Fruit fly (Drosophila melanogaster) whole organism, pupa: ENCODE data around the gene CG3982.

ENCODE experiments used
- CG10348 ChIP-seq: fragments of 200-800 bp; sonication (Bioruptor generic); IDR thresholded peaks from 2 replicates; pipeline ENCODE4 v1.3.6; 2022; ENCODE audit warnings: missing biosample characterization, missing genetic modification characterization
- CG12605 ChIP-seq: fragments of 200-800 bp; sonication (Bioruptor generic); IDR thresholded peaks from 2 replicates; pipeline ENCODE4 v1.3.6; 2022; ENCODE audit warnings: missing biosample characterization, missing genetic modification characterization
- CG13204 ChIP-seq: fragments of 200-800 bp; sonication (Bioruptor generic); optimal IDR thresholded peaks from 2 replicates; lab custom pipeline; 2018; ENCODE audit warnings: missing biosample characterization, mild to moderate bottlenecking, missing genetic modification characterization, moderate library complexity
- CG14655 ChIP-seq: fragments of 200-800 bp; sonication (Bioruptor generic); optimal IDR thresholded peaks from 3 replicates; lab custom pipeline; 2017; ENCODE audit warnings: mild to moderate bottlenecking, missing biosample characterization, missing genetic modification reagents, missing genetic modification characterization
- CG15710 ChIP-seq: fragments of 200-800 bp; sonication (Bioruptor generic); optimal IDR thresholded peaks from 2 replicates; lab custom pipeline; 2018; ENCODE audit warnings: missing biosample characterization, mild to moderate bottlenecking, missing genetic modification characterization, moderate library complexity
- CG17806 ChIP-seq: fragments of 200-800 bp; sonication (Bioruptor generic); optimal IDR thresholded peaks from 2 replicates; lab custom pipeline; 2018; ENCODE audit warnings: missing biosample characterization, mild to moderate bottlenecking, missing genetic modification characterization, moderate library complexity
- CG32121 ChIP-seq: fragments of 200-800 bp; sonication (Bioruptor generic); IDR thresholded peaks from 2 replicates; pipeline ENCODE4 v1.3.6; 2022; ENCODE audit warnings: missing biosample characterization, missing genetic modification characterization
- CG34367 ChIP-seq: fragments of 200-800 bp; sonication (Bioruptor generic); optimal IDR thresholded peaks from 2 replicates; lab custom pipeline; 2018; ENCODE audit warnings: missing biosample characterization, mild to moderate bottlenecking, missing genetic modification characterization
- CG4496 ChIP-seq: fragments of 200-800 bp; sonication (Bioruptor generic); IDR thresholded peaks from 3 replicates; pipeline ENCODE4 v1.3.6; 2022; ENCODE audit warnings: missing biosample characterization, missing genetic modification characterization
- CG8159 ChIP-seq: fragments of 200-800 bp; sonication (Bioruptor generic); optimal IDR thresholded peaks from 3 replicates; lab custom pipeline; 2018; ENCODE audit warnings: missing biosample characterization, mild to moderate bottlenecking, missing genetic modification characterization, moderate library complexity
- CG8301 ChIP-seq: fragments of 200-800 bp; sonication (Bioruptor generic); optimal IDR thresholded peaks from 2 replicates; lab custom pipeline; 2018; ENCODE audit warnings: missing biosample characterization, mild to moderate bottlenecking, missing genetic modification characterization
- CG9948 ChIP-seq: fragments of 200-800 bp; sonication (Bioruptor generic); optimal IDR thresholded peaks from 2 replicates; lab custom pipeline; 2018; ENCODE audit warnings: missing biosample characterization, mild to moderate bottlenecking, missing genetic modification characterization, moderate library complexity
- D1 ChIP-seq: fragments of 200-800 bp; sonication (Bioruptor generic); optimal IDR thresholded peaks from 2 replicates; lab custom pipeline; 2018; ENCODE audit warnings: missing biosample characterization, mild to moderate bottlenecking, missing genetic modification characterization, moderate library complexity
- EcR ChIP-seq: fragments of 200-800 bp; sonication (Bioruptor generic); optimal IDR thresholded peaks from 3 replicates; lab custom pipeline; 2019; ENCODE audit warnings: missing biosample characterization, missing genetic modification characterization, mild to moderate bottlenecking, moderate library complexity, missing genetic modification reagents
- Ets98B ChIP-seq: fragments of 200-800 bp; sonication (Bioruptor generic); IDR thresholded peaks from 2 replicates; pipeline ENCODE4 v1.3.6; 2022; ENCODE audit warnings: missing biosample characterization, missing genetic modification characterization
- Pif1A ChIP-seq: fragments of 200-800 bp; sonication (Bioruptor generic); optimal IDR thresholded peaks from 3 replicates; lab custom pipeline; 2016; ENCODE audit warnings: missing biosample characterization, missing genetic modification characterization
- Pif1B ChIP-seq: fragments of 200-800 bp; sonication (Bioruptor generic); optimal IDR thresholded peaks from 3 replicates; lab custom pipeline; 2016; ENCODE audit warnings: missing biosample characterization, missing genetic modification characterization
- Snoo ChIP-seq: fragments of 200-800 bp; sonication (Bioruptor generic); optimal IDR thresholded peaks from 3 replicates; lab custom pipeline; 2017; ENCODE audit warnings: missing biosample characterization, mild to moderate bottlenecking, missing genetic modification characterization, inconsistent platforms
- fd96Ca ChIP-seq: fragments of 200-800 bp; sonication (Bioruptor generic); IDR thresholded peaks from 3 replicates; pipeline ENCODE4 v1.3.6; 2022; ENCODE audit warnings: missing biosample characterization, missing genetic modification characterization
- gl ChIP-seq: fragments of 200-800 bp; sonication (Bioruptor generic); optimal IDR thresholded peaks from 2 replicates; lab custom pipeline; 2018; ENCODE audit warnings: missing biosample characterization, mild to moderate bottlenecking, missing genetic modification characterization
- rn ChIP-seq: fragments of 200-800 bp; sonication (Bioruptor generic); IDR thresholded peaks from 2 replicates; pipeline ENCODE4 v1.3.6; 2022; ENCODE audit warnings: missing biosample characterization, missing genetic modification characterization

CG3982 gene

DNA sequence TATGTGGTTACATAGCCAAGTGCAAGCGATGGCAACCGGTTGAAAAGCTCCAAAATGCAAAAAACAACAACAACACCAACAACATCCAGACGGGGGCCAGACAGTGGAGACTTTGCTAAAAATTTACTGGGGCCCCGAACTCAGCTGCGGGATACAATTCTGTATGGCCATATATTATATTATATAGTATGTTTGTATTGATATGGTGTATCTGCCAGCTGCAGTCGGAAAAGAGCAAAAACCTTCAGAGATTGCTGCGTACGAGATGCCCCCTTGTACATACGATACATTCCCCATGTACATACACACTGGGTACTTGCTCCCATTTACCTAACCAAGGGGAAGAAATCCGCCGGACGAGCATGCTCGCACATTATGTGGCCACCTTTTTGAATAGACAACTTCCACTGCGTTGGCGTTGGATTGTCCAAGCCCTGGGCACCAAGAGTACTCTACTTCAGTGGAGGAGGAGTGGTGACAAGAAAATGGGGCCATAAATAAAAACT, 36.8 kb downstream of the CG3982 start:
- TF ChIP-seq Ets98B (GFP tag; lab: Robert Waterston, UW) (no peak), EcR (GFP tag; lab: Kevin White, UChicago) (peak; percentile 88), CG12605 (no peak), Snoo (tag; lab: Kevin White, UChicago) (peak; percentile 76)

- 0 out of 2 replicates have a peak, but pooled peaks have one; percentile 39 for TF ChIP-seq CG12605
- TF ChIP-seq Pif1B, result peak; percentile 11
- TF ChIP-seq CG13204 (GFP tag; lab: Kevin White, UChicago), result peak; percentile 80
- TF ChIP-seq CG32121, result no peak
- TF ChIP-seq Snoo (tag; lab: Kevin White, UChicago), result no peak
- 0 out of 3 replicates have a peak, but pooled peaks have one; percentile 41 for TF ChIP-seq CG4496 (GFP tag; lab: Robert Waterston, UW)
- TF ChIP-seq, all 21 proteins: peak for 4
Observed at dm6 chr3L:9379484-9380343, 37.5 kb downstream of the CG3982 start, which contains the start of gene Hsp67Ba. Gene Hsp67Ba (minus strand): TSS chr3L:9379534.

dm6 chr3L:9377198-9378035, 39.8 kb downstream of the CG3982 start, which contains the start of gene Hsp26:
Gene Hsp26 (minus strand): TSS chr3L:9377427.
- TF ChIP-seq Pif1A (GFP tag; lab: Kevin White, UChicago) (peak; percentile 95), CG10348 (0 out of 2 replicates have a peak, but pooled peaks have one; percentile 34), CG14655 (GFP tag; lab: Kevin White, UChicago) (peak; percentile 90), EcR (GFP tag; lab: Kevin White, UChicago) (peak; percentile 97), rn (GFP tag; lab: Robert Waterston, UW) (peak; percentile 78), gl (peak; percentile 85), CG8159 (tag; lab: Kevin White, UChicago) (peak; percentile 88), CG32121 (peak; percentile 95), Pif1B (peak; percentile 93), CG17806 (tag; lab: Kevin White, UChicago) (peak; percentile 89), CG4496 (GFP tag; lab: Robert Waterston, UW) (peak; percentile 95), CG9948 (tag; lab: Kevin White, UChicago) (peak; percentile 87), Ets98B (GFP tag; lab: Robert Waterston, UW) (peak; percentile 95), CG34367 (tag; lab: Kevin White, UChicago) (peak; percentile 85), CG13204 (GFP tag; lab: Kevin White, UChicago) (no peak), CG12605 (peak; percentile 93), D1 (no peak), CG15710 (tag; lab: Kevin White, UChicago) (peak; percentile 79), CG8301 (tag; lab: Kevin White, UChicago) (peak; percentile 89), fd96Ca (peak; percentile 70), Snoo (tag; lab: Kevin White, UChicago) (peak; percentile 88)

DNA sequence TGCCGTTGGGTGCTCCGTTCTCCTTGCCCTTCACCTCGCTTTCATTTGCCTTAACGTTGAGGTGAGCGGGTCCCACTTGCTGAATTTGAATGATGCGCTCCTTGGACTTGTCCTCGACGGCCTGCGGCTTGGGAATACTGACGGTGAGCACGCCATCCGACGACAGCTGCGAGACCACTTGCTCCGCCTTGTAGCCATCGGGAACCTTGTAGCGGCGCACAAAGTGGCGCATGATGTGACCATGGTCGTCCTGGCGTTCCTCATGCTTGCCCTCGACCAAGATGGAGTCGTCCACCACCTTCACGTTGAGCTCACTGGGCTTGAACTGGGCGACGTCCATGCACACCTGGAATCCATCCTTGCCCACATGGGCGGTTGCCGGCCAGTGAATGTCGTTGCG, 40.6 kb downstream of the CG3982 start:
- no peak for TF ChIP-seq EcR (GFP tag; lab: Kevin White, UChicago)
- TF ChIP-seq CG8301 (tag; lab: Kevin White, UChicago), result no peak
- no peak for TF ChIP-seq CG8159 (tag; lab: Kevin White, UChicago)
- TF ChIP-seq fd96Ca, result no peak
- TF ChIP-seq CG4496 (GFP tag; lab: Robert Waterston, UW), result no peak

DNA sequence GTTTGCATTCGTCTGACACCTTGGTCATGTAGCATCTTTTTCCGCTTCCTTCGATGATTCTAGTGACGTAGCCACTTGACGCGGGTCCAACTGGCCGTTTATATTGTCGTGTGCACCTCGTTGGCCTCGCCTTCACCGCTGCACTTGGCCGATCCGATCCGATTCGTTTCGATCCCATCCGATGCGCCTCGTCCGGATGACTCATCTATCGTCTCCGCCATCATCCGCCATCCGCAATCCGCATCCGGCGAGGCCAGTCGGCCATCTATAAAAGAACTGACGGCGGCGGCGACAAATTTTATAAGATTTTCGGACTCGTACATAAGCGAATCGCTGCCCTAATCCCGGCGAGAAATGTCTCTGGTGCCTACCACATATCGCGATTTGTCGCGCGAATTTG, 42.1 kb downstream of the CG3982 start, which contains the start of gene CG4461:
TSS of gene CG4461 (plus strand) at position 301 of the 400 bp plus-strand sequence.
- no peak for TF ChIP-seq CG8301 (tag; lab: Kevin White, UChicago)
- TF ChIP-seq CG17806 (tag; lab: Kevin White, UChicago), result no peak
- no peak for TF ChIP-seq CG9948 (tag; lab: Kevin White, UChicago)
- no peak for TF ChIP-seq Snoo (tag; lab: Kevin White, UChicago)
- no peak for TF ChIP-seq EcR (GFP tag; lab: Kevin White, UChicago)
- TF ChIP-seq CG10348, result no peak
- TF ChIP-seq D1, result no peak
- no peak for TF ChIP-seq CG12605
- TF ChIP-seq gl, result no peak
- no peak for TF ChIP-seq Ets98B (GFP tag; lab: Robert Waterston, UW)
- no peak for TF ChIP-seq CG14655 (GFP tag; lab: Kevin White, UChicago)
- no peak for TF ChIP-seq CG8159 (tag; lab: Kevin White, UChicago)
- no peak for TF ChIP-seq CG4496 (GFP tag; lab: Robert Waterston, UW)
- TF ChIP-seq Pif1A (GFP tag; lab: Kevin White, UChicago), result no peak
- TF ChIP-seq rn (GFP tag; lab: Robert Waterston, UW), result no peak
- no peak for TF ChIP-seq CG32121
- no peak for TF ChIP-seq CG15710 (tag; lab: Kevin White, UChicago)
- TF ChIP-seq CG34367 (tag; lab: Kevin White, UChicago), result no peak
